Worm (Caenorhabditis elegans): ENCODE measurements around the gene smrc-1.

smrc-1 gene

ce11 chrIII:6359171-6359854 lies 31.4 kb upstream of the smrc-1 start:
- TF ChIP-seq dao-5 (tag; optimal IDR thresholded peaks at IDR 0.05), result no peak
- TF ChIP-seq him-1 (tag; optimal IDR thresholded peaks at IDR 0.05), result no peak
- TF ChIP-seq W03F9.2 (tag; optimal IDR thresholded peaks at IDR 0.05), result no peak

- no peak for TF ChIP-seq dao-5 (tag; optimal IDR thresholded peaks at IDR 0.05)
- no peak for TF ChIP-seq W03F9.2 (tag; optimal IDR thresholded peaks at IDR 0.05)
- TF ChIP-seq him-1 (tag; optimal IDR thresholded peaks at IDR 0.05), result no peak
Measured at ce11 chrIII:6360114-6360513, 30.6 kb upstream of the smrc-1 start.

- TF ChIP-seq him-1 (tag; optimal IDR thresholded peaks at IDR 0.05) (no peak), dao-5 (tag; optimal IDR thresholded peaks at IDR 0.05) (no peak), W03F9.2 (tag; optimal IDR thresholded peaks at IDR 0.05) (no peak)
Measured at ce11 chrIII:6360825-6361224, 29.9 kb upstream of the smrc-1 start.

- TF ChIP-seq W03F9.2 (tag; optimal IDR thresholded peaks at IDR 0.05) (no peak), dao-5 (tag; optimal IDR thresholded peaks at IDR 0.05) (no peak), him-1 (tag; optimal IDR thresholded peaks at IDR 0.05) (no peak)
Measured at ce11 chrIII:6361560-6361959, 29.2 kb upstream of the smrc-1 start.

- no peak for TF ChIP-seq dao-5 (tag; optimal IDR thresholded peaks at IDR 0.05)
- TF ChIP-seq him-1 (tag; optimal IDR thresholded peaks at IDR 0.05), result no peak
- no peak for TF ChIP-seq W03F9.2 (tag; optimal IDR thresholded peaks at IDR 0.05)
Measured at ce11 chrIII:6362323-6362922, 28.3 kb upstream of the smrc-1 start.

- TF ChIP-seq him-1 (tag; optimal IDR thresholded peaks at IDR 0.05), result no peak
- no peak for TF ChIP-seq W03F9.2 (tag; optimal IDR thresholded peaks at IDR 0.05)
- TF ChIP-seq dao-5 (tag; optimal IDR thresholded peaks at IDR 0.05), result no peak
Measured at ce11 chrIII:6364395-6364794, 26.3 kb upstream of the smrc-1 start.

- TF ChIP-seq him-1 (tag; optimal IDR thresholded peaks at IDR 0.05) (no peak), dao-5 (tag; optimal IDR thresholded peaks at IDR 0.05) (no peak), W03F9.2 (tag; optimal IDR thresholded peaks at IDR 0.05) (no peak)
Measured at ce11 chrIII:6367712-6368111, 23.0 kb upstream of the smrc-1 start, which contains the start of the genes C56G2.15 and thoc-2. Gene C56G2.15 (minus strand): TSS chrIII:6367899. Gene thoc-2 (plus strand): TSS chrIII:6368042.

ce11 chrIII:6368524-6368923 lies 22.2 kb upstream of the smrc-1 start:
- TF ChIP-seq him-1 (tag; optimal IDR thresholded peaks at IDR 0.05) (no peak), dao-5 (tag; optimal IDR thresholded peaks at IDR 0.05) (no peak), W03F9.2 (tag; optimal IDR thresholded peaks at IDR 0.05) (no peak)

ce11 chrIII:6373850-6374474 lies 16.8 kb upstream of the smrc-1 start:
- TF ChIP-seq him-1 (tag; optimal IDR thresholded peaks at IDR 0.05) (no peak), dao-5 (tag; optimal IDR thresholded peaks at IDR 0.05) (no peak), W03F9.2 (tag; optimal IDR thresholded peaks at IDR 0.05) (no peak)

- TF ChIP-seq dao-5 (tag; optimal IDR thresholded peaks at IDR 0.05) (no peak), W03F9.2 (tag; optimal IDR thresholded peaks at IDR 0.05) (peak; percentile 69), him-1 (tag; optimal IDR thresholded peaks at IDR 0.05) (no peak)
Measured at ce11 chrIII:6374947-6375415, 15.8 kb upstream of the smrc-1 start, which contains the start of the genes rps-13 and nfx-1. Gene rps-13 (minus strand): TSS chrIII:6374997. Gene nfx-1 (plus strand): TSS chrIII:6375379.

- no peak for TF ChIP-seq W03F9.2 (tag; optimal IDR thresholded peaks at IDR 0.05)
Measured at ce11 chrIII:6379129-6379528, 11.6 kb upstream of the smrc-1 start, which contains the start of gene C16A3.6. Gene C16A3.6 (plus strand): TSS chrIII:6379212.

- TF ChIP-seq W03F9.2 (tag; optimal IDR thresholded peaks at IDR 0.05), result no peak
- no peak for TF ChIP-seq dao-5 (tag; optimal IDR thresholded peaks at IDR 0.05)
- TF ChIP-seq him-1 (tag; optimal IDR thresholded peaks at IDR 0.05), result no peak
Measured at ce11 chrIII:6380472-6380871, 10.3 kb upstream of the smrc-1 start, which contains the start of gene C16A3.5. Gene C16A3.5 (plus strand): TSS chrIII:6380772.

ce11 chrIII:6381584-6382391 lies 9.0 kb upstream of the smrc-1 start, which contains the start of gene znf-622:
Gene znf-622 (plus strand): TSS chrIII:6381634.
- no peak for TF ChIP-seq him-1 (tag; optimal IDR thresholded peaks at IDR 0.05)
- TF ChIP-seq dao-5 (tag; optimal IDR thresholded peaks at IDR 0.05), result no peak
- no peak for TF ChIP-seq W03F9.2 (tag; optimal IDR thresholded peaks at IDR 0.05)
